Fruit fly (Drosophila melanogaster) whole organism, prepupa: Measurements from ENCODE around the gene Pgant6.

Source experiments
- CG10631 ChIP-seq: fragments of 200-800 bp; sonication (Bioruptor generic); optimal IDR thresholded peaks from 2 replicates; lab custom pipeline; 2016; ENCODE audit warnings: missing biosample characterization, missing genetic modification characterization
- CG10669 ChIP-seq: fragments of 200-800 bp; sonication (Bioruptor generic); optimal IDR thresholded peaks from 3 replicates; lab custom pipeline; 2018; ENCODE audit warnings: missing biosample characterization, mild to moderate bottlenecking, missing genetic modification characterization, moderate library complexity
- CG11294 ChIP-seq: fragments of 200-800 bp; sonication (Bioruptor generic); IDR thresholded peaks from 2 replicates; pipeline ENCODE4 v1.3.6; 2022; ENCODE audit warnings: missing biosample characterization, missing genetic modification characterization
- CG11762 ChIP-seq: fragments of 200-800 bp; sonication (Bioruptor generic); optimal IDR thresholded peaks from 3 replicates; lab custom pipeline; 2016; ENCODE audit warnings: missing biosample characterization, missing genetic modification characterization; ENCODE audit not compliant: insufficient read depth
- CG15336 ChIP-seq: fragments of 200-800 bp; sonication (Bioruptor generic); IDR thresholded peaks from 2 replicates; pipeline ENCODE4 v1.3.6; 2022; ENCODE audit warnings: missing biosample characterization, missing genetic modification characterization
- CG3032 ChIP-seq: fragments of 200-800 bp; optimal IDR thresholded peaks from 2 replicates; lab custom pipeline; 2019; ENCODE audit warnings: missing biosample characterization, mild to moderate bottlenecking, missing genetic modification characterization, moderate library complexity
- CG31627 ChIP-seq: fragments of 200-800 bp; sonication (Bioruptor generic); optimal IDR thresholded peaks from 3 replicates; lab custom pipeline; 2016; ENCODE audit warnings: missing biosample characterization, missing genetic modification characterization
- CG32006 ChIP-seq: fragments of 200-800 bp; sonication (Bioruptor generic); optimal IDR thresholded peaks from 3 replicates; lab custom pipeline; 2017; ENCODE audit warnings: missing biosample characterization, mild to moderate bottlenecking, missing genetic modification characterization
- CG34406 ChIP-seq: fragments of 200-800 bp; sonication (Bioruptor generic); optimal IDR thresholded peaks from 3 replicates; lab custom pipeline; 2016; ENCODE audit warnings: missing biosample characterization, missing genetic modification characterization
- CG4318 ChIP-seq: fragments of 200-800 bp; sonication (Bioruptor generic); optimal IDR thresholded peaks from 3 replicates; lab custom pipeline; 2017; ENCODE audit warnings: missing biosample characterization, mild to moderate bottlenecking, missing genetic modification characterization
- CG6163 ChIP-seq: fragments of 200-800 bp; sonication (Bioruptor generic); IDR thresholded peaks from 3 replicates; pipeline ENCODE4 v1.3.6; 2022; ENCODE audit warnings: missing biosample characterization, missing genetic modification characterization
- CG6792 ChIP-seq: fragments of 200-800 bp; sonication (Bioruptor generic); optimal IDR thresholded peaks from 3 replicates; lab custom pipeline; 2016; ENCODE audit warnings: missing biosample characterization, missing genetic modification characterization
- CG6854 ChIP-seq: fragments of 200-800 bp; sonication (Bioruptor generic); optimal IDR thresholded peaks from 2 replicates; lab custom pipeline; 2017; ENCODE audit warnings: missing biosample characterization, mild to moderate bottlenecking, missing genetic modification characterization
- CG7368 ChIP-seq: fragments of 200-800 bp; sonication (Bioruptor generic); optimal IDR thresholded peaks from 3 replicates; lab custom pipeline; 2016; ENCODE audit warnings: missing biosample characterization, missing genetic modification characterization
- CG8119 ChIP-seq: fragments of 200-800 bp; sonication (Bioruptor generic); IDR thresholded peaks from 3 replicates; pipeline ENCODE4 v1.3.6; 2022; ENCODE audit warnings: missing biosample characterization, missing genetic modification characterization
- Eip75B ChIP-seq: fragments of 200-800 bp; sonication (Bioruptor generic); optimal IDR thresholded peaks from 3 replicates; lab custom pipeline; 2016; ENCODE audit warnings: missing biosample characterization, missing genetic modification characterization
- Eip78C ChIP-seq: fragments of 200-800 bp; sonication (Bioruptor generic); peaks from one replicate; lab custom pipeline; 2016; ENCODE audit warnings: missing biosample characterization, missing genetic modification characterization
- Eip93F ChIP-seq: fragments of 200-800 bp; sonication (Bioruptor generic); optimal IDR thresholded peaks from 2 replicates; lab custom pipeline; 2016; ENCODE audit warnings: missing biosample characterization, mild to moderate bottlenecking, missing genetic modification characterization
- Ets21C ChIP-seq: fragments of 200-800 bp; sonication (Bioruptor generic); optimal IDR thresholded peaks from 3 replicates; lab custom pipeline; 2016; ENCODE audit warnings: missing biosample characterization, missing genetic modification characterization
- Ets96B ChIP-seq: fragments of 200-800 bp; optimal IDR thresholded peaks from 2 replicates; lab custom pipeline; 2019; ENCODE audit warnings: missing biosample characterization, mild to moderate bottlenecking, missing genetic modification characterization, moderate library complexity
- Gug ChIP-seq: fragments of 200-800 bp; sonication (Bioruptor generic); IDR thresholded peaks from 2 replicates; pipeline ENCODE4 v1.3.6; 2022; ENCODE audit warnings: missing biosample characterization, missing genetic modification characterization
- Hr38 ChIP-seq: sonication (Bioruptor generic); optimal IDR thresholded peaks from 2 replicates; lab custom pipeline; 2016; ENCODE audit warnings: missing biosample characterization, missing genetic modification characterization
- Hr39 ChIP-seq: fragments of 200-800 bp; sonication (Bioruptor generic); optimal IDR thresholded peaks from 2 replicates; lab custom pipeline; 2016; ENCODE audit warnings: missing biosample characterization, missing genetic modification characterization
- Hr4 ChIP-seq: fragments of 200-800 bp; sonication (Bioruptor generic); optimal IDR thresholded peaks from 3 replicates; lab custom pipeline; 2016; ENCODE audit warnings: missing biosample characterization, missing genetic modification characterization
- Lpt ChIP-seq: fragments of 200-800 bp; sonication (Bioruptor generic); optimal IDR thresholded peaks from 3 replicates; lab custom pipeline; 2016; ENCODE audit warnings: missing biosample characterization, missing genetic modification characterization
- Met ChIP-seq: fragments of 200-800 bp; sonication (Bioruptor generic); optimal IDR thresholded peaks from 3 replicates; lab custom pipeline; 2016; ENCODE audit warnings: missing biosample characterization, missing genetic modification characterization
- Smox ChIP-seq: fragments of 200-800 bp; sonication (Bioruptor generic); optimal IDR thresholded peaks from 3 replicates; lab custom pipeline; 2016; ENCODE audit warnings: missing biosample characterization, missing genetic modification characterization
- Sox102F ChIP-seq: fragments of 200-800 bp; sonication (Bioruptor generic); optimal IDR thresholded peaks from 2 replicates; lab custom pipeline; 2016; ENCODE audit warnings: missing biosample characterization, mild to moderate bottlenecking, missing genetic modification characterization
- Sox14 ChIP-seq: fragments of 200-800 bp; sonication (Bioruptor generic); optimal IDR thresholded peaks from 3 replicates; lab custom pipeline; 2016; ENCODE audit warnings: missing biosample characterization, missing genetic modification characterization
- Sox15 ChIP-seq: fragments of 200-800 bp; sonication (Bioruptor generic); optimal IDR thresholded peaks from 3 replicates; lab custom pipeline; 2016; ENCODE audit warnings: missing biosample characterization, missing genetic modification characterization
- achi ChIP-seq: fragments of 200-800 bp; sonication (Bioruptor generic); optimal IDR thresholded peaks from 3 replicates; lab custom pipeline; 2016; ENCODE audit warnings: missing biosample characterization, missing genetic modification characterization
- acj6 ChIP-seq: fragments of 200-800 bp; sonication (Bioruptor generic); optimal IDR thresholded peaks from 3 replicates; lab custom pipeline; 2016; ENCODE audit warnings: missing biosample characterization, missing genetic modification characterization
- cyc ChIP-seq: fragments of 200-800 bp; sonication (Bioruptor generic); optimal IDR thresholded peaks from 3 replicates; lab custom pipeline; 2016; ENCODE audit warnings: missing biosample characterization, missing genetic modification characterization
- dsx ChIP-seq: fragments of 200-800 bp; optimal IDR thresholded peaks from 3 replicates; lab custom pipeline; 2019; ENCODE audit warnings: missing biosample characterization, mild to moderate bottlenecking, missing genetic modification characterization, moderate library complexity; ENCODE audit not compliant: poor library complexity, severe bottlenecking
- eg ChIP-seq: fragments of 200-800 bp; sonication (Bioruptor generic); IDR thresholded peaks from 3 replicates; pipeline ENCODE4 v1.3.6; 2022; ENCODE audit warnings: missing biosample characterization, missing genetic modification characterization
- esn ChIP-seq: fragments of 200-800 bp; sonication (Bioruptor generic); optimal IDR thresholded peaks from 2 replicates; lab custom pipeline; 2016; ENCODE audit warnings: missing biosample characterization, mild to moderate bottlenecking, missing genetic modification characterization, moderate library complexity
- fd59A ChIP-seq: fragments of 200-800 bp; sonication (Bioruptor generic); optimal IDR thresholded peaks from 2 replicates; lab custom pipeline; 2017; ENCODE audit warnings: missing biosample characterization, mild to moderate bottlenecking, missing genetic modification characterization, missing genetic modification reagents
- fd85E ChIP-seq: fragments of 200-800 bp; sonication (Bioruptor generic); optimal IDR thresholded peaks from 3 replicates; lab custom pipeline; 2016; ENCODE audit warnings: missing biosample characterization, missing genetic modification characterization
- fkh ChIP-seq: fragments of 200-800 bp; sonication (Bioruptor generic); optimal IDR thresholded peaks from 3 replicates; lab custom pipeline; 2017; ENCODE audit warnings: missing biosample characterization, mild to moderate bottlenecking, missing genetic modification characterization, moderate library complexity
- net ChIP-seq: fragments of 200-800 bp; sonication (Bioruptor generic); optimal IDR thresholded peaks from 3 replicates; lab custom pipeline; 2016; ENCODE audit warnings: missing biosample characterization, missing genetic modification characterization
- pdm3 ChIP-seq: fragments of 200-800 bp; sonication (Bioruptor generic); optimal IDR thresholded peaks from 3 replicates; lab custom pipeline; 2016; ENCODE audit warnings: missing biosample characterization, missing genetic modification characterization
- salr ChIP-seq, 2 experiments: fragments of 200-800 bp; sonication (Bioruptor generic); optimal IDR thresholded peaks; 3 replicates each; lab custom pipeline; 2016 to 2018; ENCODE audit warnings: missing biosample characterization in 2 of 2, missing genetic modification characterization in 2 of 2, mild to moderate bottlenecking in 1 of 2
- spab ChIP-seq: fragments of 200-800 bp; sonication (Bioruptor generic); optimal IDR thresholded peaks from 2 replicates; lab custom pipeline; 2017; ENCODE audit warnings: missing biosample characterization, mild to moderate bottlenecking, missing genetic modification characterization, missing genetic modification reagents
- ss ChIP-seq, 2 experiments: fragments of 200-800 bp; sonication (Bioruptor generic); optimal IDR thresholded peaks; 2 replicates in 1 of 2; 3 replicates in 1 of 2; lab custom pipeline; 2017 to 2018; ENCODE audit warnings: mild to moderate bottlenecking in 2 of 2, missing biosample characterization in 2 of 2, missing genetic modification characterization in 2 of 2, moderate library complexity in 1 of 2
- svp ChIP-seq: fragments of 200-800 bp; sonication (Bioruptor generic); peaks from one replicate; lab custom pipeline; 2016; ENCODE audit warnings: missing biosample characterization, missing genetic modification characterization
- topi ChIP-seq: fragments of 200-800 bp; sonication (Bioruptor generic); optimal IDR thresholded peaks from 3 replicates; lab custom pipeline; 2016; ENCODE audit warnings: missing biosample characterization, missing genetic modification characterization
- vri ChIP-seq: fragments of 200-800 bp; sonication (Bioruptor generic); optimal IDR thresholded peaks from 3 replicates; lab custom pipeline; 2016; ENCODE audit warnings: missing biosample characterization, mild to moderate bottlenecking, missing genetic modification characterization

Gene Pgant6

DNA sequence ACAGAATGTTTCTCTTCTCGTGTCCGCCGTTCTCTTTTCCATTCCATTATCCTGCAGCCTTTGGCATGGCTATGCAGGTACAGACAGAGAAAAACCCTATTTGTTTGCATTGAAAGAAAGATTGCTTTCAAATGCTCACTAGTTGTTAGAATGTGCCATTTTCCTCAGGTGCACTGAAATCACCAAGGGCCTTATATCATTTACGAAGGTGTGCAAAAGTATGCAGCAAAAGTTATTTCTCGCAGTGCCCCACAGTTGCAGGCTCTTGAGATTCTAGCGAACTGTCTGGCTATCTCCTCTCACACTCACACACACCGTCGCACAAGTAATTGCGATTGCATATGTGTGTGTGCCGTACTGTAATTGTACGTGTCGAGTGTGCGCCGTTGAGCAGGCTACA, 18.3 kb downstream of the Pgant6 start (continued):
- TF ChIP-seq salr (GFP tag; optimal IDR thresholded peaks at IDR 0.05; lab: Kevin White, UChicago) (peak; percentile 42 to 54), CG8119 (GFP tag; lab: Robert Waterston, UW) (peak; percentile 59), Ets21C (GFP tag; lab: Kevin White, UChicago) (no peak), svp (GFP tag; lab: Kevin White, UChicago) (peak; percentile 42), pdm3 (GFP tag; lab: Kevin White, UChicago) (peak; percentile 73), net (GFP tag; lab: Kevin White, UChicago) (peak; percentile 49), cyc (GFP tag; lab: Kevin White, UChicago) (peak; percentile 37), Hr38 (no peak), CG11762 (GFP tag; lab: Kevin White, UChicago) (no peak), vri (peak; percentile 29), fd85E (GFP tag; lab: Kevin White, UChicago) (no peak), Met (GFP tag; lab: Kevin White, UChicago) (peak; percentile 32), dsx (GFP tag; lab: Kevin White, UChicago) (peak; percentile 43), ss (GFP tag; optimal IDR thresholded peaks at IDR 0.05; lab: Kevin White, UChicago) (peak; percentile 3 to 50), esn (peak; percentile 59), fd59A (GFP tag; lab: Kevin White, UChicago) (peak; percentile 13), CG31627 (GFP tag; lab: Kevin White, UChicago) (peak; percentile 48), CG10631 (GFP tag; lab: Kevin White, UChicago) (peak; percentile 43), Sox15 (no peak), CG6792 (GFP tag; lab: Kevin White, UChicago) (peak; percentile 35), Lpt (GFP tag; lab: Kevin White, UChicago) (peak; percentile 47)

DNA sequence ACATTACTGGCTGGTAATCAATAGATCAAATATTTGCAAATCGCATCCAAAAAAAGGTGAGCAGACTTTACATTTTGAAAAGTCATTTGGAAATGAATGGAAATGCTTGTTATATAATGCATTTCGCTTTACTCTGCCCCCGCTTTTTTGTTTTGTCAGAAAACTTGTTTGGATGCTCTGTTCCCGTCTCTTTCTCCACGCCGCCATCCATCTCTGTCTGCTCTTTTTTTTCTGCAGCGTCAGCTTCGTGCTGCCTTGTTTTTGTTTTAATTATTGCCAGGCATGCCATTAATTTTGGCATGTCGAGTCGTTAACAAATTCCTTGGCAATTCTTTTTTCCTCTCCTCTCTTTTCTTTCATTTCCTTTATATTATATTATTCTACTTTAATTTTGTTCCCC, 19.3 kb downstream of the Pgant6 start:
- peak; percentile 48; the same call in 1 of the 3 replicates for TF ChIP-seq CG6163 (GFP tag; lab: Robert Waterston, UW)
- no peak for TF ChIP-seq achi (GFP tag; lab: Kevin White, UChicago)
- no peak for TF ChIP-seq CG15336 (GFP tag; lab: Robert Waterston, UW)
- TF ChIP-seq Sox14 (GFP tag; lab: Kevin White, UChicago), result no peak
- peak in 1 of 2 experiments; percentile 78 for TF ChIP-seq ss (GFP tag; optimal IDR thresholded peaks at IDR 0.05; lab: Kevin White, UChicago)
- peak; percentile 66 for TF ChIP-seq Eip78C (GFP tag; lab: Kevin White, UChicago)
- no peak for TF ChIP-seq CG6854 (GFP tag; lab: Kevin White, UChicago)
- TF ChIP-seq dsx (GFP tag; lab: Kevin White, UChicago), result no peak
- peak; percentile 17 for TF ChIP-seq Sox102F (GFP tag; lab: Kevin White, UChicago)
- peak; percentile 67 for TF ChIP-seq vri
- peak; percentile 38 for TF ChIP-seq svp (GFP tag; lab: Kevin White, UChicago)
- TF ChIP-seq Hr4 (GFP tag; lab: Kevin White, UChicago), result no peak
- TF ChIP-seq CG32006, result no peak

DNA sequence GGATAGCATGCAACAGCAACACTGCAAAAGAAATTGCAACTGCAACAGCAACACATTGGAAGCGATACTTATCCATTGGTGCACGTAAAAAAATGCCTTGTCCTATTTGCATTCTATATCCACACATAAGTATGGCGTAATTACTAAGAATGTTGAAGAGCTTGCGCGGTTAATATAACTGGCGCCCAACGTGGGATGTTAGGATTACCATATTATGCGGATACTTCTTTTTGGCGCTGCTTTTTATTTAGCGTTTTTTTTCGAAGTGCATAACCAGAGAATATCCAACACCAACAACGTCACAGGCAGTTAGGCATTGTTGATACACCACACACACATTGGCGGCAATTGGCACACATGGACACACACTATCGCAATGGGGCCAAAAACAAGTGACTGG, 20.0 kb downstream of the Pgant6 start:
- TF ChIP-seq fkh (no peak), CG3032 (tag; lab: Kevin White, UChicago) (peak; percentile 21), topi (GFP tag; lab: Kevin White, UChicago) (peak; percentile 64), CG15336 (GFP tag; lab: Robert Waterston, UW) (peak; percentile 85), CG31627 (GFP tag; lab: Kevin White, UChicago) (peak; percentile 62), Ets96B (tag; lab: Kevin White, UChicago) (no peak), acj6 (peak; percentile 56), CG11294 (GFP tag; lab: Robert Waterston, UW) (peak; percentile 76), CG4318 (GFP tag; lab: Kevin White, UChicago) (peak; percentile 81), Eip93F (GFP tag; lab: Kevin White, UChicago) (no peak), Eip78C (GFP tag; lab: Kevin White, UChicago) (peak; percentile 82), Ets21C (GFP tag; lab: Kevin White, UChicago) (peak; percentile 51), Hr39 (GFP tag; lab: Kevin White, UChicago) (peak; percentile 74), CG7368 (peak; percentile 58), Smox (GFP tag; lab: Kevin White, UChicago) (peak; percentile 59), eg (GFP tag; lab: Robert Waterston, UW) (peak; percentile 90), vri (peak; percentile 33), Eip75B (GFP tag; lab: Kevin White, UChicago) (peak; percentile 53), achi (GFP tag; lab: Kevin White, UChicago) (peak; percentile 68), CG6854 (GFP tag; lab: Kevin White, UChicago) (no peak), CG10669 (GFP tag; lab: Kevin White, UChicago) (peak; percentile 16), CG8119 (GFP tag; lab: Robert Waterston, UW) (peak; percentile 90), fd59A (GFP tag; lab: Kevin White, UChicago) (no peak), Gug (peak; percentile 80), spab (GFP tag; lab: Kevin White, UChicago) (peak; percentile 10), CG34406 (GFP tag; lab: Kevin White, UChicago) (peak; percentile 30), dsx (GFP tag; lab: Kevin White, UChicago) (no peak), fd85E (GFP tag; lab: Kevin White, UChicago) (no peak)
